Worm (Caenorhabditis elegans) whole organism, L2 larva: ENCODE data around the gene his-31.

Source experiments
- C34F6.9 ChIP-seq: fragments of 150-350 bp; optimal IDR thresholded peaks from 2 replicates; lab custom pipeline; 2014; ENCODE audit warnings: missing biosample characterization, missing genetic modification characterization
- F13H6.1 ChIP-seq: sonication (generic microtip); optimal IDR thresholded peaks from 2 replicates; lab custom pipeline; 2016; ENCODE audit warnings: missing genetic modification characterization, missing compliant biosample characterization
- ZK546.5 ChIP-seq: sonication (generic microtip); optimal IDR thresholded peaks from 2 replicates; lab custom pipeline; 2017; ENCODE audit warnings: missing biosample characterization, missing genetic modification characterization
- blmp-1 ChIP-seq: sonication (generic microtip); optimal IDR thresholded peaks from 2 replicates; lab custom pipeline; 2017; ENCODE audit warnings: missing genetic modification characterization, mild to moderate bottlenecking, missing compliant biosample characterization, antibody characterized with exemption, moderate library complexity; ENCODE audit not compliant: insufficient read depth
- ceh-16 ChIP-seq: fragments of 150-350 bp; optimal IDR thresholded peaks from 2 replicates; lab custom pipeline; 2014; ENCODE audit warnings: missing biosample characterization, missing genetic modification characterization
- crh-2 ChIP-seq: sonication (generic microtip); optimal IDR thresholded peaks from 2 replicates; lab custom pipeline; 2017; ENCODE audit warnings: missing biosample characterization, missing genetic modification characterization
- dmd-4 ChIP-seq: sonication (generic microtip); optimal IDR thresholded peaks from 2 replicates; lab custom pipeline; 2017; ENCODE audit warnings: missing biosample characterization, missing genetic modification characterization
- elt-3 ChIP-seq: sonication (generic microtip); optimal IDR thresholded peaks from 2 replicates; lab custom pipeline; 2017; ENCODE audit warnings: missing biosample characterization, missing genetic modification characterization
- fos-1 ChIP-seq: fragments of 150-350 bp; optimal IDR thresholded peaks from 2 replicates; lab custom pipeline; 2014; ENCODE audit warnings: missing biosample characterization, missing genetic modification characterization
- gmeb-1 ChIP-seq: fragments of 150-350 bp; optimal IDR thresholded peaks from 2 replicates; lab custom pipeline; 2014; ENCODE audit warnings: missing biosample characterization, missing genetic modification characterization
- lin-11 ChIP-seq: fragments of 150-350 bp; sonication (generic microtip); optimal IDR thresholded peaks from 2 replicates; lab custom pipeline; 2014; ENCODE audit warnings: missing biosample characterization, missing genetic modification characterization, inconsistent platforms, mixed read lengths
- lin-13 ChIP-seq: fragments of 150-350 bp; optimal IDR thresholded peaks from 2 replicates; lab custom pipeline; 2014; ENCODE audit warnings: missing biosample characterization, missing genetic modification reagents, missing genetic modification characterization
- lin-39 ChIP-seq: fragments of 150-350 bp; optimal IDR thresholded peaks from 2 replicates; lab custom pipeline; 2014; ENCODE audit warnings: missing biosample characterization, missing genetic modification reagents, missing genetic modification characterization
- lsy-2 ChIP-seq, 2 experiments: fragments of 150-350 bp in 1 of 2; sonication (generic microtip) in 1 of 2; optimal IDR thresholded peaks; 2 replicates each; lab custom pipeline; 2014 to 2017; ENCODE audit warnings: missing biosample characterization in 2 of 2, missing genetic modification characterization in 2 of 2
- mdl-1 ChIP-seq, 2 experiments: fragments of 150-350 bp in 1 of 2; sonication (generic microtip) in 1 of 2; optimal IDR thresholded peaks; 2 replicates each; lab custom pipeline; 2017; ENCODE audit warnings: missing biosample characterization in 2 of 2, missing genetic modification characterization in 2 of 2
- nhr-10 ChIP-seq: sonication (generic microtip); optimal IDR thresholded peaks from 2 replicates; lab custom pipeline; 2017; ENCODE audit warnings: missing biosample characterization, missing genetic modification characterization
- nhr-11 ChIP-seq: fragments of 150-350 bp; optimal IDR thresholded peaks from 2 replicates; lab custom pipeline; 2014; ENCODE audit warnings: missing biosample characterization, missing genetic modification characterization
- nhr-12 ChIP-seq: fragments of 150-350 bp; optimal IDR thresholded peaks from 2 replicates; lab custom pipeline; 2014; ENCODE audit warnings: missing biosample characterization, missing genetic modification characterization
- nhr-129 ChIP-seq: fragments of 150-350 bp; optimal IDR thresholded peaks from 2 replicates; lab custom pipeline; 2014; ENCODE audit warnings: missing biosample characterization, missing genetic modification characterization
- nhr-21 ChIP-seq: fragments of 150-350 bp; optimal IDR thresholded peaks from 2 replicates; lab custom pipeline; 2014; ENCODE audit warnings: missing biosample characterization, missing genetic modification characterization
- nhr-237 ChIP-seq: fragments of 150-350 bp; optimal IDR thresholded peaks from 2 replicates; lab custom pipeline; 2014; ENCODE audit warnings: missing biosample characterization, missing genetic modification characterization
- nhr-25 ChIP-seq: fragments of 150-350 bp; sonication (generic microtip); optimal IDR thresholded peaks from 3 replicates; lab custom pipeline; 2014; ENCODE audit warnings: missing biosample characterization, missing genetic modification characterization
- nhr-77 ChIP-seq: fragments of 150-350 bp; optimal IDR thresholded peaks from 2 replicates; lab custom pipeline; 2014; ENCODE audit warnings: missing biosample characterization, missing genetic modification characterization
- peb-1 ChIP-seq: fragments of 150-350 bp; optimal IDR thresholded peaks from 2 replicates; lab custom pipeline; 2014; ENCODE audit warnings: missing biosample characterization, missing genetic modification characterization
- sem-4 ChIP-seq: fragments of 150-350 bp; optimal IDR thresholded peaks from 2 replicates; lab custom pipeline; 2014; ENCODE audit warnings: missing biosample characterization, missing genetic modification reagents, missing genetic modification characterization
- skn-1 ChIP-seq: sonication (generic microtip); optimal IDR thresholded peaks from 2 replicates; lab custom pipeline; 2017; ENCODE audit warnings: missing biosample characterization, missing genetic modification characterization
- sma-9 ChIP-seq, 2 experiments: fragments of 150-350 bp in 1 of 2; sonication (generic microtip) in 1 of 2; optimal IDR thresholded peaks; 2 replicates each; lab custom pipeline; 2014 to 2016; ENCODE audit warnings: missing genetic modification characterization in 2 of 2, mild to moderate bottlenecking in 1 of 2, missing biosample characterization in 1 of 2, missing compliant biosample characterization in 1 of 2, missing genetic modification reagents in 1 of 2, moderate library complexity in 1 of 2
- unc-39 ChIP-seq: fragments of 150-350 bp; optimal IDR thresholded peaks from 2 replicates; lab custom pipeline; 2014; ENCODE audit warnings: missing biosample characterization, missing genetic modification characterization
- unc-55 ChIP-seq: fragments of 150-350 bp; sonication (generic microtip); optimal IDR thresholded peaks from 3 replicates; lab custom pipeline; 2014; ENCODE audit warnings: missing biosample characterization, missing genetic modification reagents, missing genetic modification characterization
- unc-62 ChIP-seq: fragments of 150-350 bp; optimal IDR thresholded peaks from 2 replicates; lab custom pipeline; 2014; ENCODE audit warnings: missing biosample characterization, missing genetic modification reagents, missing genetic modification characterization
- zag-1 ChIP-seq: fragments of 150-350 bp; optimal IDR thresholded peaks from 2 replicates; lab custom pipeline; 2014; ENCODE audit warnings: missing biosample characterization, missing genetic modification characterization
- ztf-1 ChIP-seq: fragments of 200-800 bp; sonication (Bioruptor generic); conservative IDR thresholded peaks from 2 replicates; pipeline ENCODE4 v1.3.6; 2022; ENCODE audit warnings: missing genetic modification characterization, missing compliant biosample characterization

Gene his-31

DNA sequence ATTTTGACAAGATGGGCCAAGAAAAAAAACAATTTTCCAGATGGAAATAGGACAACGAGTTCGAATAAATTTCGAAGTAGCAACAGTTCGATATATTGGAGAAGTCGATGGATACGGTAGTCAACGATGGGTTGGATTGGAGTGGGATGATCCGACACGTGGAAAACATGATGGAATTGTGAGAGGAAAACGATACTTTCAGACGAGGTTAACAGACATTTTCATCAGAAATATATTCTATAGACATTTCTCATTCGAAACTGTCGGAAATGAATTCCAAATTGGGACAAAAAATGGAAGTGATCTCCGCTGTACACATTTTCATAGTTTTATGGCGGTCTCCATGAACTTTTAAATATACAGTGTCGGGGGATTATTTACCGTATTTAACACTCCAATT lies 39.1 kb downstream of the his-31 start, which contains the start of gene tbce-1:
Gene tbce-1 (plus strand): TSS at position 41 of the 400 bp plus-strand sequence.
- TF ChIP-seq zag-1 (tag; lab: Kevin White, UChicago) (no peak), nhr-11 (tag; lab: Kevin White, UChicago) (no peak), ceh-16 (tag; lab: Kevin White, UChicago) (no peak)

DNA sequence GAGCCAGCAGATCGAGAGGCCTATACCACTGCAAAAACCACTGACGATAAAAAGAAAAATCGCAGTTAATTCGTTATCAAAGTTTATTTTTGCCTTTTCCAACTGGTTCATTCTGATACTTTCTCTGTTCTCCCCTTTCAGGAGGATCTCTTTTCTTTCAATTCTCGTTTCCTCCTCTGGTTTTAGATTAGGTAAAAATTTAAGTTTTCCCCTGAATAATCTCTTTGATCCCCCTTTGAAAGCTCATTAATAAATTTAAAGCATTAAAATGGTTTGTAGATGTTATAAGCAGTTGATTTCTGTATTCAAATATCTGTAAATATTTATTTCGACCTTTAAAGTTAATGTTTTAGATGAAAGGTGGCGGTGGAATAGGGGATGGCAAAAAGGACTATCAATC lies 42.6 kb downstream of the his-31 start, which contains the start of gene K07H8.2:
Gene K07H8.2 (plus strand): TSS at position 301 of the 400 bp plus-strand sequence.
- no peak for TF ChIP-seq dmd-4 (tag; lab: Kevin White, UChicago)
- no peak for TF ChIP-seq peb-1
- TF ChIP-seq lin-39 (tag; lab: Kevin White, UChicago) = no peak
- TF ChIP-seq nhr-12 (tag; lab: Kevin White, UChicago) = no peak
- TF ChIP-seq crh-2 (tag; lab: Kevin White, UChicago) = no peak

DNA sequence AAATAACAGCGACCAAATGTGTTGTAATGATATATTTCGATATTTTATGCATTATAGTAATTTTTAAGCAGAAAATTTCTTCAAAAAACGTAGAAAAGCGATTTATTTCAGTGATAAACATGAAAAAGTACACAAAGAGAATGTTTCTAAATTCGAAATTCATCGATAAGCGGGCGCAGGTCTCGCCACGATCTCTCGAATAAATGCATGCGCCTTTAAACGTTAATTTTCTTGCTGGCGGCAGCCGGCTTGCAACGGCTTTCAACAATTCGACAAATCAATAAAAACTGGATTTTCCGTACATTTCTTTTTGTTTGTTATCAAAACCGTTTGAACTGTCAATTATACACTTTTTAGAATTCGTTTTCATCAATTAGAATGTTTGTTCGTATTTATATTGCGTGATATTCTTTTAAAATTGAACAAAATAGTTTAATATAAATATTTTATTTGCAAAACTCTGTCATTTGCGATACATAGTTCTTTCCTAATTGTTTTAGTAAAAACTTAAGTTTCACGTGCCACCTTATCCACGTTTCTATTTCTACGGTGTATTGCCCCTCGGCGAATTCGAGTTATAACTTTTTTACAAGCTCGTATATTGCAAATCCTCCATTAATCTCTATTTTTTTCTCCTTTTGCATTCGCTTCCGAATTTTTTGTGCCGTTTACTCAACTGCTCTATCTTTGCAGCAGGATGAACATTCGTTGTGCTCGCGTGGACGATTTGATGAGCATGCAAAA lies 44.0 kb downstream of the his-31 start, which contains the start of gene daf-31:
Gene daf-31 (plus strand): TSS at position 694 of the 744 bp plus-strand sequence.
- peak; percentile 58 for TF ChIP-seq C34F6.9 (tag; lab: Kevin White, UChicago)
- peak; percentile 76 for TF ChIP-seq unc-55 (GFP tag; lab: Kevin White, UChicago)
- no peak for TF ChIP-seq lin-11 (tag; lab: Kevin White, UChicago)
- peak; percentile 29 for TF ChIP-seq lin-13 (GFP tag; lab: Kevin White, UChicago)
- TF ChIP-seq sma-9 (GFP tag; optimal IDR thresholded peaks at IDR 0.05; lab: Kevin White, UChicago) = peak; percentile 4
- no peak for TF ChIP-seq sma-9 (tag; optimal IDR thresholded peaks at IDR 0.05; lab: Kevin White, UChicago)
- peak in 1 of 2 experiments; percentile 77 for TF ChIP-seq lsy-2 (tag; optimal IDR thresholded peaks at IDR 0.05; lab: Kevin White, UChicago)
- TF ChIP-seq mdl-1 (tag; optimal IDR thresholded peaks at IDR 0.05; lab: Kevin White, UChicago) = no peak
- TF ChIP-seq crh-2 (tag; lab: Kevin White, UChicago) = peak; percentile 19
- no peak for TF ChIP-seq zag-1 (tag; lab: Kevin White, UChicago)
- peak; percentile 31 for TF ChIP-seq fos-1 (tag; lab: Kevin White, UChicago)
- peak; percentile 57 for TF ChIP-seq nhr-129
- TF ChIP-seq gmeb-1 (tag; lab: Kevin White, UChicago) = peak; percentile 54
- peak; percentile 28 for TF ChIP-seq F13H6.1 (tag; lab: Kevin White, UChicago)

DNA sequence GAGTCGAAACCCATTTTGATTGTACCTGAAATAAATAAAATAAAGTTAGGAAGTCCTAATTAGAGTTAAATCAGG lies 44.4 kb downstream of the his-31 start, which contains the start of gene nucl-1:
Gene nucl-1 (minus strand): TSS at position 26 of the 75 bp plus-strand sequence.
- TF ChIP-seq sem-4 (tag; lab: Kevin White, UChicago) = no peak
- no peak for TF ChIP-seq ceh-16 (tag; lab: Kevin White, UChicago)
- TF ChIP-seq blmp-1 (tag; lab: Kevin White, UChicago) = no peak
- no peak for TF ChIP-seq crh-2 (tag; lab: Kevin White, UChicago)
- no peak for TF ChIP-seq nhr-10 (tag; lab: Kevin White, UChicago)
- no peak for TF ChIP-seq skn-1
- no peak for TF ChIP-seq fos-1 (tag; lab: Kevin White, UChicago)
- no peak for TF ChIP-seq nhr-237 (tag; lab: Kevin White, UChicago)
- TF ChIP-seq nhr-77 (tag; lab: Kevin White, UChicago) = no peak
- TF ChIP-seq elt-3 (tag; lab: Kevin White, UChicago) = no peak
- TF ChIP-seq nhr-129 = no peak
- no peak for TF ChIP-seq sma-9 (GFP tag; optimal IDR thresholded peaks at IDR 0.05; lab: Kevin White, UChicago)
- no peak for TF ChIP-seq sma-9 (tag; optimal IDR thresholded peaks at IDR 0.05; lab: Kevin White, UChicago)

DNA sequence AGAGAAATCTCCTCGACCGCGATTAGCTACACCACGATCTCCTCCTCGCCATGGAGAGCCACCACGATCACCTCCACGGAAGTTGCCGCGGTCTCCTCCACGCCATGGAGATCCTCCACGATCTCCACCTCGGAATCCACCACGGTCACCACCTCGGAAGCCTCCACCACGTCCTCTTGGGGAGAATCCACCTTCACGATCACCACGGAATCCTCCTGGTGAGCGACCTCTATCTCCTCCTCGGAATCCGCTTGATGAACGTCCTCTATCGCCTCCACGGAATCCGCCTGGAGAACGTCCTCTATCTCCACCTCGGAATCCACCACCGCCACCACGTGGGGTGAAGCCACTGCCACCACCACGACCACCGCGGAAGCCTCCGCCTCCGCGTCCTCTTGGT lies 44.7 kb downstream of the his-31 start:
- no peak for TF ChIP-seq unc-39 (tag; lab: Kevin White, UChicago)
- TF ChIP-seq C34F6.9 (tag; lab: Kevin White, UChicago) = no peak
- no peak for TF ChIP-seq ZK546.5 (tag; lab: Kevin White, UChicago)
- no peak for TF ChIP-seq blmp-1 (tag; lab: Kevin White, UChicago)
- TF ChIP-seq nhr-25 = no peak
- TF ChIP-seq lin-11 (tag; lab: Kevin White, UChicago) = no peak
- no peak for TF ChIP-seq ztf-1
- no peak for TF ChIP-seq nhr-21 (tag; lab: Kevin White, UChicago)
- TF ChIP-seq nhr-77 (tag; lab: Kevin White, UChicago) = no peak
- TF ChIP-seq fos-1 (tag; lab: Kevin White, UChicago) = no peak
- TF ChIP-seq lin-39 (tag; lab: Kevin White, UChicago) = no peak
- TF ChIP-seq nhr-12 (tag; lab: Kevin White, UChicago) = no peak
- TF ChIP-seq lin-13 (GFP tag; lab: Kevin White, UChicago) = no peak
- no peak for TF ChIP-seq unc-62 (GFP tag; lab: Kevin White, UChicago)
- TF ChIP-seq unc-55 (GFP tag; lab: Kevin White, UChicago) = no peak
- no peak for TF ChIP-seq dmd-4 (tag; lab: Kevin White, UChicago)
- no peak for TF ChIP-seq ceh-16 (tag; lab: Kevin White, UChicago)
